Fruit fly (Drosophila melanogaster): ENCODE measurements around the gene CG42399.
A peak's percentile ranks its signal among the peaks of the same experiment; 100 is the strongest.

DNA sequence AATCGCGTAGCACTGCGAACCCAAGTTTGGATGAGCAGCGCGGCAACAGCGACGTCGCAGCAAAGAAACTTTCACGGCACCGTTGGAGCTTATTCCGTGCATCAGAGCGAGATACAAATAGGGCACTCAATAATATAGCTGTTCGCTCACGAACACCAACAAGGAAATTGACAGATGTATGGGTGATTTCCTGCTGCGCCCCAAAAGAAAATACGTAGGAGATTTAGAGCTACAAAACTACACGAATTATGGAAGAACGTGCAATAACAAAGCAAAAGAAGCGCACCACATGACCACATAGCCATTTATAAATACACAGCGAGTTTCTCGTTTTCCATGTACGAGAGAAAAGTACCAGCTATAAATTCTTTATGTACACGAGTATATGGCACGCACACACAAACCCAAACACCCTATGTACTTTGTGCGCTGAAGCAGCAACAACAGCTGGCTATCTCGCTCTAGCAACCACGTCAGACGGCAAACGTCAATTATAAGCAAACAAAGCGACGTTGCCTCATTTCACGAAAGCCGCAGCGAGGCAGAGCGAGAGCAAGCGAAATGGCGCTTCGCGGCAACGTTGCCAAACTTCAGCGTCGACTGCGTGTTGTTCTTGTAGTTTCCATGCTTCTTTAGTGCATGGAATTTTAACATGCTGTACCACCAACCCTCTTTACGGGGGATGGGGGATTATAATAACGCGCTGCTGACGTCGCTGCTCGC lies 8.5 kb upstream of the CG42399 start:
- TF ChIP-seq EcR (GFP tag; optimal IDR thresholded peaks at IDR 0.05) (no peak), CG8478 (optimal IDR thresholded peaks at IDR 0.05) (peak; percentile 57), usp (GFP tag; optimal IDR thresholded peaks at IDR 0.05) (no peak), psq (optimal IDR thresholded peaks at IDR 0.05) (no peak)

All from whole organism.